Fruit fly (Drosophila melanogaster) whole organism, prepupa: Measurements from ENCODE around the gene CG33262.

Experiments
- CG10631 ChIP-seq: fragments of 200-800 bp; sonication (Bioruptor generic); optimal IDR thresholded peaks from 2 replicates; lab custom pipeline; 2016; ENCODE audit warnings: missing biosample characterization, missing genetic modification characterization
- CG10669 ChIP-seq: fragments of 200-800 bp; sonication (Bioruptor generic); optimal IDR thresholded peaks from 3 replicates; lab custom pipeline; 2018; ENCODE audit warnings: missing biosample characterization, mild to moderate bottlenecking, missing genetic modification characterization, moderate library complexity
- CG11902 ChIP-seq: fragments of 200-800 bp; sonication (Bioruptor generic); optimal IDR thresholded peaks from 3 replicates; lab custom pipeline; 2016; ENCODE audit warnings: missing biosample characterization, missing genetic modification characterization
- CG15336 ChIP-seq: fragments of 200-800 bp; sonication (Bioruptor generic); IDR thresholded peaks from 2 replicates; pipeline ENCODE4 v1.3.6; 2022; ENCODE audit warnings: missing biosample characterization, missing genetic modification characterization
- CG1621 ChIP-seq: fragments of 200-800 bp; sonication (Bioruptor generic); optimal IDR thresholded peaks from 3 replicates; lab custom pipeline; 2018; ENCODE audit warnings: missing biosample characterization, mild to moderate bottlenecking, missing genetic modification characterization
- CG31627 ChIP-seq: fragments of 200-800 bp; sonication (Bioruptor generic); optimal IDR thresholded peaks from 3 replicates; lab custom pipeline; 2016; ENCODE audit warnings: missing biosample characterization, missing genetic modification characterization
- CG32006 ChIP-seq: fragments of 200-800 bp; sonication (Bioruptor generic); optimal IDR thresholded peaks from 3 replicates; lab custom pipeline; 2017; ENCODE audit warnings: missing biosample characterization, mild to moderate bottlenecking, missing genetic modification characterization
- CG34406 ChIP-seq: fragments of 200-800 bp; sonication (Bioruptor generic); optimal IDR thresholded peaks from 3 replicates; lab custom pipeline; 2016; ENCODE audit warnings: missing biosample characterization, missing genetic modification characterization
- CG3919 ChIP-seq: fragments of 200-800 bp; sonication (Bioruptor generic); optimal IDR thresholded peaks from 3 replicates; lab custom pipeline; 2016; ENCODE audit warnings: missing biosample characterization, missing genetic modification characterization
- CG6163 ChIP-seq: fragments of 200-800 bp; sonication (Bioruptor generic); IDR thresholded peaks from 3 replicates; pipeline ENCODE4 v1.3.6; 2022; ENCODE audit warnings: missing biosample characterization, missing genetic modification characterization
- CG6276 ChIP-seq: fragments of 200-800 bp; sonication (Bioruptor generic); optimal IDR thresholded peaks from 2 replicates; lab custom pipeline; 2017; ENCODE audit warnings: missing biosample characterization, mild to moderate bottlenecking, missing genetic modification characterization
- CG6792 ChIP-seq: fragments of 200-800 bp; sonication (Bioruptor generic); optimal IDR thresholded peaks from 3 replicates; lab custom pipeline; 2016; ENCODE audit warnings: missing biosample characterization, missing genetic modification characterization
- CG6808 ChIP-seq: fragments of 200-800 bp; sonication (Bioruptor generic); optimal IDR thresholded peaks from 3 replicates; lab custom pipeline; 2017; ENCODE audit warnings: missing biosample characterization, missing genetic modification characterization, mild to moderate bottlenecking, moderate library complexity, missing genetic modification reagents
- CG7368 ChIP-seq: fragments of 200-800 bp; sonication (Bioruptor generic); optimal IDR thresholded peaks from 3 replicates; lab custom pipeline; 2016; ENCODE audit warnings: missing biosample characterization, missing genetic modification characterization
- CG8119 ChIP-seq: fragments of 200-800 bp; sonication (Bioruptor generic); IDR thresholded peaks from 3 replicates; pipeline ENCODE4 v1.3.6; 2022; ENCODE audit warnings: missing biosample characterization, missing genetic modification characterization
- CG8632 ChIP-seq: fragments of 200-800 bp; sonication (Bioruptor generic); optimal IDR thresholded peaks from 3 replicates; lab custom pipeline; 2016; ENCODE audit warnings: missing biosample characterization, missing genetic modification characterization
- CG9139 ChIP-seq: fragments of 200-800 bp; sonication (Bioruptor generic); optimal IDR thresholded peaks from 3 replicates; lab custom pipeline; 2017; ENCODE audit warnings: missing biosample characterization, mild to moderate bottlenecking, missing genetic modification characterization
- Eip78C ChIP-seq: fragments of 200-800 bp; sonication (Bioruptor generic); peaks from one replicate; lab custom pipeline; 2016; ENCODE audit warnings: missing biosample characterization, missing genetic modification characterization
- Eip93F ChIP-seq: fragments of 200-800 bp; sonication (Bioruptor generic); optimal IDR thresholded peaks from 2 replicates; lab custom pipeline; 2016; ENCODE audit warnings: missing biosample characterization, mild to moderate bottlenecking, missing genetic modification characterization
- Ets21C ChIP-seq: fragments of 200-800 bp; sonication (Bioruptor generic); optimal IDR thresholded peaks from 3 replicates; lab custom pipeline; 2016; ENCODE audit warnings: missing biosample characterization, missing genetic modification characterization
- Ets96B ChIP-seq: fragments of 200-800 bp; optimal IDR thresholded peaks from 2 replicates; lab custom pipeline; 2019; ENCODE audit warnings: missing biosample characterization, mild to moderate bottlenecking, missing genetic modification characterization, moderate library complexity
- Hr38 ChIP-seq: sonication (Bioruptor generic); optimal IDR thresholded peaks from 2 replicates; lab custom pipeline; 2016; ENCODE audit warnings: missing biosample characterization, missing genetic modification characterization
- Hr39 ChIP-seq: fragments of 200-800 bp; sonication (Bioruptor generic); optimal IDR thresholded peaks from 2 replicates; lab custom pipeline; 2016; ENCODE audit warnings: missing biosample characterization, missing genetic modification characterization
- Lpt ChIP-seq: fragments of 200-800 bp; sonication (Bioruptor generic); optimal IDR thresholded peaks from 3 replicates; lab custom pipeline; 2016; ENCODE audit warnings: missing biosample characterization, missing genetic modification characterization
- Met ChIP-seq: fragments of 200-800 bp; sonication (Bioruptor generic); optimal IDR thresholded peaks from 3 replicates; lab custom pipeline; 2016; ENCODE audit warnings: missing biosample characterization, missing genetic modification characterization
- OdsH ChIP-seq: fragments of 200-800 bp; sonication (Bioruptor generic); optimal IDR thresholded peaks from 3 replicates; lab custom pipeline; 2016; ENCODE audit warnings: missing biosample characterization, missing genetic modification characterization
- Smox ChIP-seq: fragments of 200-800 bp; sonication (Bioruptor generic); optimal IDR thresholded peaks from 3 replicates; lab custom pipeline; 2016; ENCODE audit warnings: missing biosample characterization, missing genetic modification characterization
- Sox102F ChIP-seq: fragments of 200-800 bp; sonication (Bioruptor generic); optimal IDR thresholded peaks from 2 replicates; lab custom pipeline; 2016; ENCODE audit warnings: missing biosample characterization, mild to moderate bottlenecking, missing genetic modification characterization
- Sox14 ChIP-seq: fragments of 200-800 bp; sonication (Bioruptor generic); optimal IDR thresholded peaks from 3 replicates; lab custom pipeline; 2016; ENCODE audit warnings: missing biosample characterization, missing genetic modification characterization
- Sox15 ChIP-seq: fragments of 200-800 bp; sonication (Bioruptor generic); optimal IDR thresholded peaks from 3 replicates; lab custom pipeline; 2016; ENCODE audit warnings: missing biosample characterization, missing genetic modification characterization
- achi ChIP-seq: fragments of 200-800 bp; sonication (Bioruptor generic); optimal IDR thresholded peaks from 3 replicates; lab custom pipeline; 2016; ENCODE audit warnings: missing biosample characterization, missing genetic modification characterization
- cyc ChIP-seq: fragments of 200-800 bp; sonication (Bioruptor generic); optimal IDR thresholded peaks from 3 replicates; lab custom pipeline; 2016; ENCODE audit warnings: missing biosample characterization, missing genetic modification characterization
- dac ChIP-seq: fragments of 200-800 bp; sonication (Bioruptor generic); optimal IDR thresholded peaks from 2 replicates; lab custom pipeline; 2017; ENCODE audit warnings: missing biosample characterization, mild to moderate bottlenecking, missing genetic modification characterization
- dsx ChIP-seq: fragments of 200-800 bp; optimal IDR thresholded peaks from 3 replicates; lab custom pipeline; 2019; ENCODE audit warnings: missing biosample characterization, mild to moderate bottlenecking, missing genetic modification characterization, moderate library complexity; ENCODE audit not compliant: poor library complexity, severe bottlenecking
- esn ChIP-seq: fragments of 200-800 bp; sonication (Bioruptor generic); optimal IDR thresholded peaks from 2 replicates; lab custom pipeline; 2016; ENCODE audit warnings: missing biosample characterization, mild to moderate bottlenecking, missing genetic modification characterization, moderate library complexity
- fd85E ChIP-seq: fragments of 200-800 bp; sonication (Bioruptor generic); optimal IDR thresholded peaks from 3 replicates; lab custom pipeline; 2016; ENCODE audit warnings: missing biosample characterization, missing genetic modification characterization
- fkh ChIP-seq: fragments of 200-800 bp; sonication (Bioruptor generic); optimal IDR thresholded peaks from 3 replicates; lab custom pipeline; 2017; ENCODE audit warnings: missing biosample characterization, mild to moderate bottlenecking, missing genetic modification characterization, moderate library complexity
- net ChIP-seq: fragments of 200-800 bp; sonication (Bioruptor generic); optimal IDR thresholded peaks from 3 replicates; lab custom pipeline; 2016; ENCODE audit warnings: missing biosample characterization, missing genetic modification characterization
- pdm3 ChIP-seq: fragments of 200-800 bp; sonication (Bioruptor generic); optimal IDR thresholded peaks from 3 replicates; lab custom pipeline; 2016; ENCODE audit warnings: missing biosample characterization, missing genetic modification characterization
- salr ChIP-seq, 2 experiments: fragments of 200-800 bp; sonication (Bioruptor generic); optimal IDR thresholded peaks; 3 replicates each; lab custom pipeline; 2016 to 2018; ENCODE audit warnings: missing biosample characterization in 2 of 2, missing genetic modification characterization in 2 of 2, mild to moderate bottlenecking in 1 of 2
- spab ChIP-seq: fragments of 200-800 bp; sonication (Bioruptor generic); optimal IDR thresholded peaks from 2 replicates; lab custom pipeline; 2017; ENCODE audit warnings: missing biosample characterization, mild to moderate bottlenecking, missing genetic modification characterization, missing genetic modification reagents
- ss ChIP-seq, 2 experiments: fragments of 200-800 bp; sonication (Bioruptor generic); optimal IDR thresholded peaks; 2 replicates in 1 of 2; 3 replicates in 1 of 2; lab custom pipeline; 2017 to 2018; ENCODE audit warnings: mild to moderate bottlenecking in 2 of 2, missing biosample characterization in 2 of 2, missing genetic modification characterization in 2 of 2, moderate library complexity in 1 of 2
- svp ChIP-seq: fragments of 200-800 bp; sonication (Bioruptor generic); peaks from one replicate; lab custom pipeline; 2016; ENCODE audit warnings: missing biosample characterization, missing genetic modification characterization
- topi ChIP-seq: fragments of 200-800 bp; sonication (Bioruptor generic); optimal IDR thresholded peaks from 3 replicates; lab custom pipeline; 2016; ENCODE audit warnings: missing biosample characterization, missing genetic modification characterization
- vri ChIP-seq: fragments of 200-800 bp; sonication (Bioruptor generic); optimal IDR thresholded peaks from 3 replicates; lab custom pipeline; 2016; ENCODE audit warnings: missing biosample characterization, mild to moderate bottlenecking, missing genetic modification characterization

Gene CG33262

DNA sequence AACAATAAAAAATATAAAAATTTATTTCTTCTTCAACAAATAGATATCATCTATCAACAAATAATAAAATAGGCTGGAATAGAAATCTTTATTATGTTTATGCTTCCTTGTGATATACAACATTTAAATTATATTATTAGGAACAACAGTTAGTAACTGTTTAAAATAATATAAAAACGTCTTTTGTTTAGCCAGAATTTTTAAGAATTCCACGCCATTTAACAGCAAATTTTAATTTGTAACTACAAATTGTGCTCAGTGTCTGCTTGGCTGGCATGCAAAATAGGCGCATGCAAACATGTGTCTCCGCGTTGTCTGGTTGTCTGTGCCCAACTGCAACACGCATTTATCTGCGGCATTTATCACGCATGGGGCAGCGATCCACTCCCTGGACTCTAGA is 26.7 kb upstream of the CG33262 start (continued):
- no peak for TF ChIP-seq CG6792
- peak; percentile 28 for TF ChIP-seq CG8632
- no peak for TF ChIP-seq esn (GFP tag; lab: Kevin White, UChicago)
- peak; percentile 67 for TF ChIP-seq dsx (GFP tag; lab: Kevin White, UChicago)
- peak; percentile 58 for TF ChIP-seq achi (GFP tag; lab: Kevin White, UChicago)
- TF ChIP-seq CG15336, result peak; percentile 64
- TF ChIP-seq CG1621 (tag; lab: Kevin White, UChicago), result peak; percentile 10
- TF ChIP-seq topi (GFP tag; lab: Kevin White, UChicago), result no peak
- TF ChIP-seq CG8119 (GFP tag; lab: Robert Waterston, UW), result peak; percentile 78
- TF ChIP-seq pdm3 (GFP tag; lab: Kevin White, UChicago), result peak; percentile 32
- no peak for TF ChIP-seq Hr38 (GFP tag; lab: Kevin White, UChicago)
- peak; percentile 77 for TF ChIP-seq CG6808
- peak; percentile 18 for TF ChIP-seq Sox14 (GFP tag; lab: Kevin White, UChicago)
- TF ChIP-seq salr (GFP tag; optimal IDR thresholded peaks at IDR 0.05; lab: Kevin White, UChicago), result peak in 1 of 2 experiments; percentile 76
- TF ChIP-seq CG6163 (GFP tag; lab: Robert Waterston, UW), result peak; percentile 51; the same call in 2 of the 3 replicates
- TF ChIP-seq fkh, result no peak
- peak; percentile 56 for TF ChIP-seq CG10631
- peak; percentile 33 for TF ChIP-seq Lpt (GFP tag; lab: Kevin White, UChicago)
- TF ChIP-seq Sox15 (GFP tag; lab: Kevin White, UChicago), result no peak
- peak; percentile 49 for TF ChIP-seq svp (GFP tag; lab: Kevin White, UChicago)
- no peak for TF ChIP-seq cyc
- no peak for TF ChIP-seq Eip93F (GFP tag; lab: Kevin White, UChicago)
- no peak for TF ChIP-seq Hr39 (GFP tag; lab: Kevin White, UChicago)
- TF ChIP-seq net (GFP tag; lab: Kevin White, UChicago), result peak; percentile 43
- no peak for TF ChIP-seq vri
- TF ChIP-seq ss (GFP tag; optimal IDR thresholded peaks at IDR 0.05; lab: Kevin White, UChicago), result peak; percentile 60 to 93
- TF ChIP-seq CG11902 (GFP tag; lab: Kevin White, UChicago), result no peak
- TF ChIP-seq CG9139 (GFP tag; lab: Kevin White, UChicago), result peak; percentile 47
- peak; percentile 80 for TF ChIP-seq CG32006

dm6 chr3L:13111422-13111821 is 24.6 kb upstream of the CG33262 start:
- no peak for TF ChIP-seq topi (GFP tag; lab: Kevin White, UChicago)
- TF ChIP-seq Ets21C (GFP tag; lab: Kevin White, UChicago), result no peak
- no peak for TF ChIP-seq CG10631
- TF ChIP-seq esn (GFP tag; lab: Kevin White, UChicago), result no peak
- no peak for TF ChIP-seq dac (GFP tag; lab: Kevin White, UChicago)
- peak; percentile 26 for TF ChIP-seq fkh
- TF ChIP-seq CG10669, result no peak

DNA sequence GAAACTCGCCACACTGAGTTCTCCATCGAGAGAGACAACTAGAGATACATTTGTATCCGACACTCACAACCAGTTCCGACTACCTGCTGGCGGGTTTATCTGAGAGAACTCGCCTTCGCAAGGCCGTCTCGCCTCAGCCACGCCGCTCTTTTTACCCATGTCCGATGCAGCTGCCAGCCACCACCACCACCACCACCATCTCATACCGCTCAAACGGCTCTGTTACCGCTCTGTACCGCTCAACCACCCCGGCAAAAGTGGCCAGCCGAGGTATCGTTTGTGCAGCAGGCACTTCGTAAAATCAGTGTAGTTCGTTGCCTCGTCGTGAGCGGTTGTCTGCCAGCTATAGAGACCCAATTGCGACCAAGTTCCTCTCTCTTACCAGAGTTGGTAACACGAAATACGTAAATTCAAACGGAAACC is 22.1 kb upstream of the CG33262 start, which contains the start of gene trn:
trn (plus strand) TSS at position 302 of the 423 bp plus-strand sequence.
- peak; percentile 54 for TF ChIP-seq vri
- no peak for TF ChIP-seq Sox15 (GFP tag; lab: Kevin White, UChicago)
- TF ChIP-seq CG10669, result no peak
- TF ChIP-seq svp (GFP tag; lab: Kevin White, UChicago), result no peak
- no peak for TF ChIP-seq pdm3 (GFP tag; lab: Kevin White, UChicago)
- TF ChIP-seq CG7368 (GFP tag; lab: Kevin White, UChicago), result no peak
- TF ChIP-seq OdsH (GFP tag; lab: Kevin White, UChicago), result no peak
- peak; percentile 42 for TF ChIP-seq net (GFP tag; lab: Kevin White, UChicago)
- TF ChIP-seq topi (GFP tag; lab: Kevin White, UChicago), result peak; percentile 4
- TF ChIP-seq fkh, result peak; percentile 24
- peak; percentile 23 for TF ChIP-seq Sox102F (GFP tag; lab: Kevin White, UChicago)
- no peak for TF ChIP-seq Ets96B (tag; lab: Kevin White, UChicago)
- TF ChIP-seq salr (GFP tag; optimal IDR thresholded peaks at IDR 0.05; lab: Kevin White, UChicago), result no peak
- peak; percentile 13 for TF ChIP-seq Met (GFP tag; lab: Kevin White, UChicago)
- TF ChIP-seq CG9139 (GFP tag; lab: Kevin White, UChicago), result peak; percentile 1
- TF ChIP-seq Hr39 (GFP tag; lab: Kevin White, UChicago), result peak; percentile 1
- peak; percentile 4 for TF ChIP-seq achi (GFP tag; lab: Kevin White, UChicago)
- TF ChIP-seq Ets21C (GFP tag; lab: Kevin White, UChicago), result no peak
- TF ChIP-seq CG1621 (tag; lab: Kevin White, UChicago), result peak; percentile 31
- TF ChIP-seq dac (GFP tag; lab: Kevin White, UChicago), result peak; percentile 6
- peak; percentile 50 for TF ChIP-seq CG3919 (GFP tag; lab: Kevin White, UChicago)
- peak; percentile 25; the same call in 1 of the 2 replicates for TF ChIP-seq CG15336
- no peak for TF ChIP-seq Lpt (GFP tag; lab: Kevin White, UChicago)
- no peak for TF ChIP-seq spab (GFP tag; lab: Kevin White, UChicago)
- peak; percentile 73 for TF ChIP-seq Eip78C (GFP tag; lab: Kevin White, UChicago)
- TF ChIP-seq dsx (GFP tag; lab: Kevin White, UChicago), result peak; percentile 23
- no peak for TF ChIP-seq fd85E (GFP tag; lab: Kevin White, UChicago)
- TF ChIP-seq CG31627, result no peak
- peak; percentile 41; the same call in 1 of the 3 replicates for TF ChIP-seq CG8119 (GFP tag; lab: Robert Waterston, UW)
- no peak for TF ChIP-seq CG34406 (GFP tag; lab: Kevin White, UChicago)
- no peak for TF ChIP-seq Smox (GFP tag; lab: Kevin White, UChicago)
- TF ChIP-seq ss (GFP tag; optimal IDR thresholded peaks at IDR 0.05; lab: Kevin White, UChicago), result peak; percentile 36 to 58
- peak; percentile 7 for TF ChIP-seq CG6276 (GFP tag; lab: Kevin White, UChicago)
